Worm (Caenorhabditis elegans) whole organism, L4/young adult: ENCODE results near the gene R13A1.1.

Source experiments
- dao-5 ChIP-seq: sonication (generic microtip); optimal IDR thresholded peaks from 2 replicates; lab custom pipeline; 2016; ENCODE audit warnings: missing genotype, missing genetic modification characterization, moderate library complexity, missing compliant biosample characterization
- him-1 ChIP-seq: sonication (generic microtip); optimal IDR thresholded peaks from 2 replicates; lab custom pipeline; 2016; ENCODE audit warnings: missing genotype, missing genetic modification reagents, missing genetic modification characterization, missing compliant biosample characterization

DNA sequence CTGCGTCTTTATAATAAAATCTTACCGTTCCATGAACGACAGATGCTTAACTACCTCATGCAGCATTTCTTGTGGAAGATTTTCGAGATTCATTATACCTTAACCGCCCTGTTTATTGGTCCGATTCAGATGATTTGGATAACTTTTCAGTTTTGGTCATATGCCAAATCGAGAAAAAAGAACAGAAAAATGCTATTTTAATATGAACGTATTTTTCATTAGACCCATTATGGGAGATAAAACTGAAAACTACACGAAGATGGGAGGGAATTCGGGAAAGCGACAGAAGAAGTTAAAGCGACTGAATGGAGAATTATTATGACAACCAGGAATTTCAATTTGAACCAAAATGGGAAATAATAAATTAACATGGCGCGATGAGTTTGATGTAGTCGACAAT lies 7.2 kb downstream of the R13A1.1 start, which contains the start of gene R13A1.10:
- TF ChIP-seq dao-5 (no peak), him-1 (tag; lab: Kevin White, UChicago) (no peak)
